Worm (Caenorhabditis elegans) whole organism, young adult: ENCODE data around the gene pha-1.

Experiments used
- B0019.2 ChIP-seq: fragments of 200-800 bp; sonication (Bioruptor generic); conservative IDR thresholded peaks from 2 replicates; pipeline ENCODE4 v1.3.6; 2022; ENCODE audit warnings: missing genetic modification reagents, missing genetic modification characterization, missing compliant biosample characterization
- F39B2.1 ChIP-seq: fragments of 200-800 bp; sonication (Bioruptor generic); IDR thresholded peaks from 2 replicates; pipeline ENCODE4 v1.3.6; 2022; ENCODE audit warnings: missing genetic modification reagents, missing genetic modification characterization, missing compliant biosample characterization
- F55B11.4 ChIP-seq: sonication (generic microtip); optimal IDR thresholded peaks from 2 replicates; lab custom pipeline; 2016; ENCODE audit warnings: missing compliant biosample characterization, missing genetic modification characterization, borderline replicate concordance; ENCODE audit not compliant: insufficient read depth
- Y56A3A.18 ChIP-seq: fragments of 200-800 bp; sonication (Bioruptor generic); IDR thresholded peaks from 2 replicates; pipeline ENCODE4 v1.3.6; 2022; ENCODE audit warnings: missing genetic modification reagents, missing genetic modification characterization, missing compliant biosample characterization
- Y95B8A.8 ChIP-seq: fragments of 200-800 bp; sonication (Bioruptor generic); IDR thresholded peaks from 2 replicates; pipeline ENCODE4 v1.3.6; 2022; ENCODE audit warnings: missing genetic modification reagents, missing genetic modification characterization, missing compliant biosample characterization
- akir-1 ChIP-seq: fragments of 200-800 bp; sonication (Bioruptor generic); optimal IDR thresholded peaks from 2 replicates; lab custom pipeline; 2018; ENCODE audit warnings: mild to moderate bottlenecking, missing genetic modification characterization, moderate library complexity, missing compliant biosample characterization
- ama-1 ChIP-seq, 3 experiments: fragments of 150-350 bp in 1 of 3; sonication (generic microtip) in 2 of 3; optimal IDR thresholded peaks; 2 replicates each; lab custom pipeline; 2014 to 2018; ENCODE audit warnings: missing biosample characterization in 2 of 3, missing genetic modification characterization in 2 of 3, missing genetic modification reagents in 2 of 3
- attf-3 ChIP-seq: fragments of 200-800 bp; sonication (Bioruptor generic); conservative IDR thresholded peaks from 2 replicates; pipeline ENCODE4 v1.3.6; 2022; ENCODE audit warnings: missing genetic modification reagents, missing genetic modification characterization, missing compliant biosample characterization
- cebp-1 ChIP-seq, 2 experiments: fragments of 200-800 bp in 1 of 2; sonication (Bioruptor generic) in 1 of 2; sonication (generic microtip) in 1 of 2; IDR thresholded peaks in 1 of 2; optimal IDR thresholded peaks in 1 of 2; 2 replicates each; pipeline versions ENCODE4 v1.3.6 to Lab custom; 2017 to 2022; ENCODE audit warnings: missing compliant biosample characterization in 2 of 2, missing genetic modification characterization in 2 of 2, mild to moderate bottlenecking in 1 of 2, missing genetic modification reagents in 1 of 2, moderate library complexity in 1 of 2
- cebp-2 ChIP-seq: fragments of 200-800 bp; sonication (Bioruptor generic); IDR thresholded peaks from 2 replicates; pipeline ENCODE4 v1.3.6; 2022; ENCODE audit warnings: missing genetic modification characterization, missing compliant biosample characterization
- ceh-79 ChIP-seq: sonication (generic microtip); optimal IDR thresholded peaks from 2 replicates; lab custom pipeline; 2017; ENCODE audit warnings: mild to moderate bottlenecking, missing genetic modification characterization, missing compliant biosample characterization
- chd-7 ChIP-seq: sonication (generic microtip); optimal IDR thresholded peaks from 2 replicates; lab custom pipeline; 2016; ENCODE audit warnings: mild to moderate bottlenecking, missing genetic modification characterization, moderate library complexity, missing compliant biosample characterization
- die-1 ChIP-seq: sonication (generic microtip); optimal IDR thresholded peaks from 2 replicates; lab custom pipeline; 2016; ENCODE audit warnings: missing genotype, mild to moderate bottlenecking, missing genetic modification characterization, missing compliant biosample characterization
- dpff-1 ChIP-seq: sonication (generic microtip); optimal IDR thresholded peaks from 2 replicates; lab custom pipeline; 2017; ENCODE audit warnings: mild to moderate bottlenecking, missing genetic modification characterization, missing compliant biosample characterization
- efl-1 ChIP-seq: fragments of 150-350 bp; optimal IDR thresholded peaks from 2 replicates; lab custom pipeline; 2014; ENCODE audit warnings: missing biosample characterization, missing genetic modification reagents, missing genetic modification characterization
- egl-18 ChIP-seq: fragments of 200-800 bp; sonication (Bioruptor generic); IDR thresholded peaks from 2 replicates; pipeline ENCODE4 v1.3.6; 2022; ENCODE audit warnings: missing genetic modification reagents, missing genetic modification characterization, missing compliant biosample characterization
- egl-44 ChIP-seq: fragments of 200-800 bp; sonication (Bioruptor generic); IDR thresholded peaks from 2 replicates; pipeline ENCODE4 v1.3.6; 2022; ENCODE audit warnings: missing genetic modification reagents, missing genetic modification characterization, missing compliant biosample characterization
- egrh-3 ChIP-seq: fragments of 200-800 bp; sonication (Bioruptor generic); IDR thresholded peaks from 2 replicates; pipeline ENCODE4 v1.3.6; 2022; ENCODE audit warnings: missing genetic modification reagents, missing genetic modification characterization, missing compliant biosample characterization
- ets-4 ChIP-seq: fragments of 200-800 bp; sonication (Bioruptor generic); optimal IDR thresholded peaks from 2 replicates; lab custom pipeline; 2018; ENCODE audit warnings: mild to moderate bottlenecking, missing genetic modification characterization, missing compliant biosample characterization
- him-1 ChIP-seq: sonication (generic microtip); optimal IDR thresholded peaks from 2 replicates; lab custom pipeline; 2016; ENCODE audit warnings: missing genotype, missing genetic modification reagents, missing genetic modification characterization, missing compliant biosample characterization
- hsf-1 ChIP-seq: fragments of 200-800 bp; sonication (Bioruptor generic); IDR thresholded peaks from 2 replicates; pipeline ENCODE4 v1.3.6; 2022; ENCODE audit warnings: missing genetic modification reagents, missing genetic modification characterization, missing compliant biosample characterization
- let-607 ChIP-seq, 2 experiments: fragments of 200-800 bp in 1 of 2; sonication (Bioruptor generic) in 1 of 2; sonication (generic microtip) in 1 of 2; optimal IDR thresholded peaks; 2 replicates each; lab custom pipeline; 2016 to 2018; ENCODE audit warnings: mild to moderate bottlenecking in 2 of 2, missing compliant biosample characterization in 2 of 2, missing genetic modification characterization in 2 of 2, moderate library complexity in 2 of 2, missing genotype in 1 of 2
- lin-26 ChIP-seq: fragments of 200-800 bp; sonication (Bioruptor generic); IDR thresholded peaks from 2 replicates; pipeline ENCODE4 v1.3.6; 2022; ENCODE audit warnings: missing genetic modification reagents, missing genetic modification characterization, missing compliant biosample characterization
- lin-40 ChIP-seq: sonication (generic microtip); optimal IDR thresholded peaks from 2 replicates; lab custom pipeline; 2016; ENCODE audit warnings: missing genetic modification characterization, mild to moderate bottlenecking, missing compliant biosample characterization, missing genotype, missing genetic modification reagents
- lin-54 ChIP-seq: fragments of 200-800 bp; sonication (Bioruptor generic); optimal IDR thresholded peaks from 2 replicates; lab custom pipeline; 2018; ENCODE audit warnings: mild to moderate bottlenecking, missing genetic modification characterization, missing compliant biosample characterization
- lsl-1 ChIP-seq: fragments of 200-800 bp; sonication (Bioruptor generic); optimal IDR thresholded peaks from 2 replicates; lab custom pipeline; 2018; ENCODE audit warnings: mild to moderate bottlenecking, missing genetic modification characterization, moderate library complexity, missing compliant biosample characterization
- madf-10 ChIP-seq: sonication (generic microtip); optimal IDR thresholded peaks from 2 replicates; lab custom pipeline; 2016; ENCODE audit warnings: mild to moderate bottlenecking, missing genetic modification characterization, missing compliant biosample characterization
- madf-6 ChIP-seq: fragments of 200-800 bp; sonication (Bioruptor generic); IDR thresholded peaks from 2 replicates; pipeline ENCODE4 v1.3.6; 2022; ENCODE audit warnings: missing genetic modification reagents, missing genetic modification characterization, missing compliant biosample characterization
- mcd-1 ChIP-seq: fragments of 200-800 bp; sonication (Bioruptor generic); IDR thresholded peaks from 2 replicates; pipeline ENCODE4 v1.3.6; 2022; ENCODE audit warnings: missing genetic modification reagents, missing genetic modification characterization, missing compliant biosample characterization
- nfya-1 ChIP-seq: sonication (generic microtip); optimal IDR thresholded peaks from 2 replicates; lab custom pipeline; 2017; ENCODE audit warnings: antibody characterized with exemption, missing compliant biosample characterization, missing genetic modification characterization, borderline replicate concordance; ENCODE audit not compliant: insufficient read depth
- nhr-179 ChIP-seq: sonication (generic microtip); optimal IDR thresholded peaks from 2 replicates; lab custom pipeline; 2016; ENCODE audit warnings: mild to moderate bottlenecking, missing genetic modification characterization, missing compliant biosample characterization
- pbrm-1 ChIP-seq: fragments of 200-800 bp; sonication (Bioruptor generic); IDR thresholded peaks from 2 replicates; pipeline ENCODE4 v1.3.6; 2022; ENCODE audit warnings: missing genetic modification reagents, missing genetic modification characterization, missing compliant biosample characterization
- rcor-1 ChIP-seq: fragments of 200-800 bp; sonication (Bioruptor generic); IDR thresholded peaks from 2 replicates; pipeline ENCODE4 v1.3.6; 2022; ENCODE audit warnings: missing genetic modification reagents, missing genetic modification characterization, missing compliant biosample characterization
- snpc-1.1 ChIP-seq: sonication (generic microtip); optimal IDR thresholded peaks from 2 replicates; lab custom pipeline; 2017; ENCODE audit warnings: missing genetic modification characterization, mild to moderate bottlenecking, missing compliant biosample characterization, antibody characterized with exemption, moderate library complexity, missing genotype, missing genetic modification reagents; ENCODE audit not compliant: insufficient read depth
- snpc-3.4 ChIP-seq: sonication (generic microtip); optimal IDR thresholded peaks from 2 replicates; lab custom pipeline; 2017; ENCODE audit warnings: missing genetic modification characterization, mild to moderate bottlenecking, missing compliant biosample characterization, antibody characterized with exemption, moderate library complexity, missing genotype, missing genetic modification reagents
- somi-1 ChIP-seq: fragments of 200-800 bp; sonication (Bioruptor generic); optimal IDR thresholded peaks from 2 replicates; lab custom pipeline; 2018; ENCODE audit warnings: mild to moderate bottlenecking, missing genetic modification characterization, missing compliant biosample characterization
- tlf-1 ChIP-seq: fragments of 200-800 bp; sonication (Bioruptor generic); optimal IDR thresholded peaks from 2 replicates; lab custom pipeline; 2018; ENCODE audit warnings: mild to moderate bottlenecking, missing genetic modification characterization, missing compliant biosample characterization
- xnd-1 ChIP-seq: sonication (generic microtip); optimal IDR thresholded peaks from 2 replicates; lab custom pipeline; 2016; ENCODE audit warnings: missing genotype, missing genetic modification reagents, missing genetic modification characterization, missing compliant biosample characterization
- zfh-2 ChIP-seq: fragments of 200-800 bp; sonication (Bioruptor generic); conservative IDR thresholded peaks from 2 replicates; pipeline ENCODE4 v1.3.6; 2022; ENCODE audit warnings: missing genetic modification reagents, missing genetic modification characterization, missing compliant biosample characterization
- ztf-18 ChIP-seq: sonication (generic microtip); optimal IDR thresholded peaks from 2 replicates; lab custom pipeline; 2016; ENCODE audit warnings: missing genotype, mild to moderate bottlenecking, missing genetic modification characterization, missing compliant biosample characterization
- ztf-26 ChIP-seq: sonication (generic microtip); optimal IDR thresholded peaks from 2 replicates; lab custom pipeline; 2017; ENCODE audit warnings: missing genetic modification characterization, missing compliant biosample characterization
- ztf-3 ChIP-seq: fragments of 200-800 bp; sonication (Bioruptor generic); optimal IDR thresholded peaks from 2 replicates; lab custom pipeline; 2018; ENCODE audit warnings: mild to moderate bottlenecking, missing genetic modification characterization, missing compliant biosample characterization
- ztf-6 ChIP-seq: fragments of 200-800 bp; sonication (Bioruptor generic); IDR thresholded peaks from 2 replicates; pipeline ENCODE4 v1.3.6; 2022; ENCODE audit warnings: missing genetic modification reagents, missing genetic modification characterization, missing compliant biosample characterization

The pha-1 gene

DNA sequence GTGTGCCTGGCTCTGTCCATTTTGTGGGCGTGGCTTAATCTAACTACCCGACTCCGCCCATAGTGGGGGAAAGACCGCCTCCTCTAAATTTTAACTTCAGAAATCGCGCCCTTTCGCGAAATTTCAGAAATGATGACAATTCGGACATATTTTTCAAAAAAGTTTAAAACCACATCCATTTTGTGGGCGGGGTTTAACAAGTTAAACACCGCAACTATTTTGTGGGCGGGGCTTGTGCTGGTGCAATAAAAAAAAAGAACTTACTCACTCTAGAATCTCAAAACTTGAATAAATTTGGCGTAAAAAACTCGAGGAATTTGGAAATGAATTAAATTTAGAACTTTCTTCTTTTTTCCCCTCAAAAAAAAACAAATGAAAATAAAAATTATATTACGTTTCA is 38.9 kb downstream of the pha-1 start:
- no peak for TF ChIP-seq akir-1 (GFP tag; lab: Kevin White, UChicago)
- TF ChIP-seq madf-6 (GFP tag; lab: Robert Waterston, UW) = 0 out of 2 replicates have a peak, but pooled peaks have one; percentile 34
- TF ChIP-seq zfh-2 (GFP tag; lab: Robert Waterston, UW) = no peak
- TF ChIP-seq tlf-1 (GFP tag; lab: Kevin White, UChicago) = no peak
- no peak for TF ChIP-seq mcd-1 (GFP tag; lab: Robert Waterston, UW)
- TF ChIP-seq somi-1 (GFP tag; lab: Kevin White, UChicago) = no peak
- peak; percentile 19 for TF ChIP-seq xnd-1 (tag; lab: Kevin White, UChicago)
- no peak for TF ChIP-seq chd-7 (tag; lab: Kevin White, UChicago)
- no peak for TF ChIP-seq ztf-18
- peak; percentile 94 for TF ChIP-seq him-1 (tag; lab: Kevin White, UChicago)

DNA sequence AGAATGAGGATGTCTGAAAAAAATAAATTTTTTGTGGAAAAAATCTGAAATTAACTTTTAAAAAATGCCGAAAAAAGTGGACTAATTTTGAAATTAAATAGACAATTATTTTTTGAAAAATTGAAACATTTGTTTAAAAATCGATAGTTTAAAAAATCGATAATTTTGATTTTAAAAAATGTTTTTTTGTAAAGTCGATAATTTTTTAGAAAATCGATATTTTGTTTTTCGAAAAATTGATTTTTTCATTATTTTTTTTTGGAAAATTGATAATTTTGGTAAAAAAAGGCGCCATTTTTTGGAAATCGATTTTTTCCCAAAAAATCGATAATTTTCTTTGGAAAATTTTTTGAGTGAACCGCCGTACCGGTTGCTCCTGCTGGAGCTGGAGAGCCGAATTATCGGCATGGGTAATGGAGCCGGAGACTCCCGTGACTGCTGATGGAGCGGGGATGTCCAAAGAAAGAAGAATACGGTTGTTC is 40.7 kb downstream of the pha-1 start:
- TF ChIP-seq efl-1 (GFP tag; lab: Kevin White, UChicago) (no peak), let-607 (tag; optimal IDR thresholded peaks at IDR 0.05; lab: Kevin White, UChicago) (no peak), Y95B8A.8 (GFP tag; lab: Robert Waterston, UW) (no peak), nfya-1 (no peak), lsl-1 (GFP tag; lab: Kevin White, UChicago) (no peak), die-1 (no peak), snpc-3.4 (tag; lab: Kevin White, UChicago) (no peak), ztf-3 (GFP tag; lab: Kevin White, UChicago) (no peak), ets-4 (GFP tag; lab: Kevin White, UChicago) (no peak), ztf-26 (tag; lab: Kevin White, UChicago) (no peak), cebp-1 (GFP tag; IDR thresholded peaks at IDR 0.05; lab: Robert Waterston, UW) (no peak), cebp-1 (tag; optimal IDR thresholded peaks at IDR 0.05; lab: Kevin White, UChicago) (no peak), cebp-2 (GFP tag; lab: Robert Waterston, UW) (no peak), nhr-179 (tag; lab: Kevin White, UChicago) (no peak), dpff-1 (tag; lab: Kevin White, UChicago) (no peak), F39B2.1 (GFP tag; lab: Robert Waterston, UW) (no peak), pbrm-1 (GFP tag; lab: Robert Waterston, UW) (no peak)

DNA sequence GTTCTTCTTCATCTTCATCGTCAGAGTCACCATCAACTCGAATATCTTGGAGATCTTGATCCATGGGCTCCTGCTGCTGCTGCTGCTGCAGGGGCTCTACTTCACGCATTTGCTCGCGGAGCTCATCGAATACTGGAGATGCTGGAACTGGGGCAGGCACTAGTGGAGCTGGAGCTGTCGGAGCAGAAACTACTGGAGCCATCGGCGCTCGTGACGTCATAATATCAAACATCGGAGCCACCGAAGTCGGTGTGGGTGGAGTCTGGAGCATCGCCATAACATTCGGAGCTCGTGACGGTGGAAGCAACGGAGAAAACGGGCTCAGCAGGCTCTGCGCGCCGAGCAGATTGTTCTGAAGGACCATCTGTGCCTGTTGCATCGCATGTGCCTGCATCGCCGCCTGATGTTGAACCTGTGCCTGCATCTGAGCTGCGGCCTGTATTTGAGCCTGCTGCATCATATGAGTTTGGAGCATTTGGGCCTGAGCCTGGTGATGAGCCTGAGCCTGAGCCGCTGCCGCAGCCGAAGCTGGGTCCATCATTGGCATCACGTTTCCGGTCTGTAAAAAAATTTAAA is 44.2 kb downstream of the pha-1 start:
- TF ChIP-seq F55B11.4 (tag; lab: Kevin White, UChicago) (no peak), egl-18 (no peak), ztf-6 (GFP tag; lab: Robert Waterston, UW) (no peak), lin-26 (GFP tag; lab: Robert Waterston, UW) (peak; percentile 61; the same call in 1 of the 2 replicates), lin-40 (no peak), hsf-1 (no peak), cebp-1 (GFP tag; IDR thresholded peaks at IDR 0.05; lab: Robert Waterston, UW) (no peak), cebp-1 (tag; optimal IDR thresholded peaks at IDR 0.05; lab: Kevin White, UChicago) (no peak), attf-3 (no peak), B0019.2 (GFP tag; lab: Robert Waterston, UW) (no peak), madf-10 (tag; lab: Kevin White, UChicago) (no peak), ceh-79 (tag; lab: Kevin White, UChicago) (no peak), snpc-1.1 (tag; lab: Kevin White, UChicago) (no peak), Y56A3A.18 (no peak), zfh-2 (GFP tag; lab: Robert Waterston, UW) (peak; percentile 85), lin-54 (GFP tag; lab: Kevin White, UChicago) (no peak), egrh-3 (peak; percentile 59), rcor-1 (GFP tag; lab: Robert Waterston, UW) (no peak), egl-44 (GFP tag; lab: Robert Waterston, UW) (no peak), ama-1 (optimal IDR thresholded peaks at IDR 0.05; lab: Kevin White, UChicago) (no peak), ama-1 (GFP tag; optimal IDR thresholded peaks at IDR 0.05; lab: Kevin White, UChicago) (no peak), ztf-3 (GFP tag; lab: Kevin White, UChicago) (no peak)
